ENCODE assay signal across 3 worm cellular contexts in genomic region chrX:11992778-11993177, ce11.
A peak's percentile ranks its signal among the peaks of the same experiment; 100 is the strongest.
TF ChIP-seq lines count a peak whose summit lies in the region.

No protein-coding gene starts in this region.

TF ChIP-seq in whole organism, L1 larva, 84 proteins besides CTCF, POLR2A, EP300 and RAD21:
- TF ChIP-seq ztf-11 (tag; optimal IDR thresholded peaks at IDR 0.05; lab: Kevin White, UChicago) (no peak), snpc-4 (tag; optimal IDR thresholded peaks at IDR 0.05; lab: Kevin White, UChicago) (no peak), blmp-1 (tag; optimal IDR thresholded peaks at IDR 0.05; lab: Kevin White, UChicago) (peak; percentile 45), efl-1 (optimal IDR thresholded peaks at IDR 0.05; lab: Kevin White, UChicago) (no peak), efl-1 (GFP tag; optimal IDR thresholded peaks at IDR 0.05 in 1 of 2; lab: Kevin White, UChicago) (peak in 1 of 2 experiments; percentile 38), nhr-84 (tag; optimal IDR thresholded peaks at IDR 0.05; lab: Kevin White, UChicago) (no peak), alr-1 (tag; optimal IDR thresholded peaks at IDR 0.05; lab: Kevin White, UChicago; ENCODE audit: borderline replicate concordance) (no peak), nhr-11 (tag; optimal IDR thresholded peaks at IDR 0.05; lab: Kevin White, UChicago) (no peak), ztf-4 (tag; optimal IDR thresholded peaks at IDR 0.05; lab: Kevin White, UChicago) (no peak), elt-3 (tag; optimal IDR thresholded peaks at IDR 0.05; lab: Kevin White, UChicago) (peak in 1 of 6 experiments; percentile 38), unc-98 (GFP tag; IDR thresholded peaks at IDR 0.05; lab: Robert Waterston, UW) (no peak), unc-86 (tag; optimal IDR thresholded peaks at IDR 0.05; lab: Kevin White, UChicago) (no peak), aha-1 (tag; optimal IDR thresholded peaks at IDR 0.05; lab: Kevin White, UChicago) (no peak), irx-1 (tag; optimal IDR thresholded peaks at IDR 0.05; lab: Kevin White, UChicago) (no peak), lin-39 (tag; optimal IDR thresholded peaks at IDR 0.05; lab: Kevin White, UChicago) (no peak), lin-15B (tag; optimal IDR thresholded peaks at IDR 0.05; lab: Kevin White, UChicago) (no peak), C16A3.4 (tag; optimal IDR thresholded peaks at IDR 0.05; lab: Kevin White, UChicago) (no peak), ceh-90 (tag; optimal IDR thresholded peaks at IDR 0.05; lab: Kevin White, UChicago) (no peak), zip-4 (GFP tag; optimal IDR thresholded peaks at IDR 0.05; lab: Kevin White, UChicago) (no peak)

TF ChIP-seq in whole organism, L3 larva, 47 proteins besides CTCF, POLR2A, EP300 and RAD21:
- TF ChIP-seq nhr-12 (tag; optimal IDR thresholded peaks at IDR 0.05; lab: Kevin White, UChicago) (no peak), lin-39 (tag; optimal IDR thresholded peaks at IDR 0.05; lab: Kevin White, UChicago) (no peak), nfya-1 (tag; optimal IDR thresholded peaks at IDR 0.05; lab: Kevin White, UChicago; ENCODE audit: insufficient read depth) (peak; percentile 47), nhr-237 (tag; optimal IDR thresholded peaks at IDR 0.05; lab: Kevin White, UChicago) (no peak), sea-2 (GFP tag; optimal IDR thresholded peaks at IDR 0.05; lab: Kevin White, UChicago) (no peak), aly-2 (tag; optimal IDR thresholded peaks at IDR 0.05; lab: Kevin White, UChicago) (no peak), ztf-4 (tag; optimal IDR thresholded peaks at IDR 0.05; lab: Kevin White, UChicago) (no peak), tbx-2 (tag; optimal IDR thresholded peaks at IDR 0.05; lab: Kevin White, UChicago) (no peak), daf-12 (tag; optimal IDR thresholded peaks at IDR 0.05; lab: Kevin White, UChicago) (no peak)

TF ChIP-seq in whole organism, L4 larva, 104 proteins besides CTCF, POLR2A, EP300 and RAD21:
- TF ChIP-seq mes-2 (tag; optimal IDR thresholded peaks at IDR 0.05; lab: Kevin White, UChicago; ENCODE audit: poor library complexity, severe bottlenecking) (no peak), F44E2.7 (GFP tag; IDR thresholded peaks at IDR 0.05; lab: Robert Waterston, UW) (no peak), gei-8 (GFP tag; optimal IDR thresholded peaks at IDR 0.05; lab: Kevin White, UChicago) (no peak), ceh-20 (GFP tag; IDR thresholded peaks at IDR 0.05; lab: Robert Waterston, UW) (no peak), fkh-10 (GFP tag; optimal IDR thresholded peaks at IDR 0.05; lab: Kevin White, UChicago) (no peak), F37D6.2 (tag; optimal IDR thresholded peaks at IDR 0.05; lab: Kevin White, UChicago) (no peak), mxl-3 (GFP tag; optimal IDR thresholded peaks at IDR 0.05; lab: Kevin White, UChicago) (peak; percentile 49), nhr-48 (tag; optimal IDR thresholded peaks at IDR 0.05; lab: Kevin White, UChicago) (no peak), pqm-1 (tag; optimal IDR thresholded peaks at IDR 0.05; lab: Kevin White, UChicago) (no peak), dve-1 (tag; optimal IDR thresholded peaks at IDR 0.05; lab: Kevin White, UChicago; ENCODE audit: insufficient read depth) (peak; percentile 15), nhr-237 (tag; optimal IDR thresholded peaks at IDR 0.05; lab: Kevin White, UChicago) (no peak), hlh-30 (tag; optimal IDR thresholded peaks at IDR 0.05; lab: Kevin White, UChicago; ENCODE audit: insufficient read depth) (peak; percentile 66), snpc-1.2 (GFP tag; IDR thresholded peaks at IDR 0.05; lab: Robert Waterston, UW) (no peak), ZK546.5 (tag; optimal IDR thresholded peaks at IDR 0.05; lab: Kevin White, UChicago) (no peak), daf-16 (GFP tag; optimal IDR thresholded peaks at IDR 0.05; lab: Kevin White, UChicago) (no peak), daf-16 (tag; optimal IDR thresholded peaks at IDR 0.05; lab: Kevin White, UChicago) (peak; percentile 16), madf-9 (GFP tag; conservative IDR thresholded peaks at IDR 0.05; lab: Robert Waterston, UW) (no peak), lir-3 (tag; optimal IDR thresholded peaks at IDR 0.05; lab: Kevin White, UChicago) (no peak), nhr-102 (tag; optimal IDR thresholded peaks at IDR 0.05; lab: Kevin White, UChicago) (no peak), nhr-28 (tag; optimal IDR thresholded peaks at IDR 0.05; lab: Kevin White, UChicago) (peak; percentile 51)

Comparison
In these comparisons a context has a peak if more than half of its experiments do, and no peak if none do; other contexts are left out.
1. Of the 29 proteins assayed by ChIP-seq in both whole organism, L4 larva and whole organism, L1 larva: peak only in whole organism, L4 larva: nhr-28; only in whole organism, L1 larva: none; in both: none; in neither: 28.